Fruit fly (Drosophila melanogaster) whole organism, embryonic: ENCODE data around the gene CG43060.

Experiments used
- Adf1 ChIP-seq: fragments of 200-800 bp; sonication (Bioruptor generic); IDR thresholded peaks from 2 replicates; pipeline ENCODE4 v1.3.6; 2022; ENCODE audit warnings: missing biosample characterization, missing genetic modification characterization
- Bdp1 ChIP-seq: fragments of 200-800 bp; sonication (Bioruptor generic); optimal IDR thresholded peaks from 3 replicates; lab custom pipeline; 2016; ENCODE audit warnings: missing biosample characterization, missing genetic modification characterization
- CG10274 ChIP-seq: fragments of 200-800 bp; sonication (Bioruptor generic); optimal IDR thresholded peaks from 3 replicates; lab custom pipeline; 2017; ENCODE audit warnings: missing biosample characterization, mild to moderate bottlenecking, missing genetic modification characterization
- CG11247 ChIP-seq: fragments of 200-800 bp; sonication (Bioruptor generic); IDR thresholded peaks from 2 replicates; pipeline ENCODE4 v1.3.6; 2022; ENCODE audit warnings: missing biosample characterization, missing genetic modification characterization
- CG12104 ChIP-seq: fragments of 200-800 bp; sonication (Bioruptor generic); optimal IDR thresholded peaks from 3 replicates; lab custom pipeline; 2016; ENCODE audit warnings: missing biosample characterization, missing genetic modification characterization
- CG12219 ChIP-seq: fragments of 200-800 bp; sonication (Bioruptor generic); optimal IDR thresholded peaks from 3 replicates; lab custom pipeline; 2018; ENCODE audit warnings: missing biosample characterization, mild to moderate bottlenecking, missing genetic modification characterization
- CG15696 ChIP-seq: fragments of 200-800 bp; sonication (Bioruptor generic); optimal IDR thresholded peaks from 2 replicates; lab custom pipeline; 2019; ENCODE audit warnings: missing biosample characterization, mild to moderate bottlenecking, missing genetic modification characterization, moderate library complexity
- CG2120 ChIP-seq: fragments of 200-800 bp; sonication (Bioruptor generic); optimal IDR thresholded peaks from 3 replicates; lab custom pipeline; 2016; ENCODE audit warnings: missing biosample characterization, missing genetic modification characterization
- CG2202 ChIP-seq: fragments of 200-800 bp; sonication (Bioruptor generic); optimal IDR thresholded peaks from 2 replicates; lab custom pipeline; 2018; ENCODE audit warnings: missing biosample characterization, mild to moderate bottlenecking, missing genetic modification characterization
- CG30020 ChIP-seq: fragments of 200-800 bp; optimal IDR thresholded peaks from 2 replicates; lab custom pipeline; 2019; ENCODE audit warnings: missing biosample characterization, mild to moderate bottlenecking, missing genetic modification characterization, moderate library complexity
- CG3726 ChIP-seq: fragments of 200-800 bp; sonication (Bioruptor generic); IDR thresholded peaks from 3 replicates; pipeline ENCODE4, ENCODE4 v1.3.6; 2022; ENCODE audit warnings: missing biosample characterization, missing genetic modification characterization
- CG4854 ChIP-seq: fragments of 200-800 bp; sonication (Bioruptor generic); optimal IDR thresholded peaks from 2 replicates; lab custom pipeline; 2016; ENCODE audit warnings: missing biosample characterization, missing genetic modification characterization, inconsistent platforms
- CG6254 ChIP-seq: fragments of 200-800 bp; sonication (Bioruptor generic); optimal IDR thresholded peaks from 3 replicates; lab custom pipeline; 2017; ENCODE audit warnings: mild to moderate bottlenecking, missing biosample characterization, missing genetic modification reagents, missing genetic modification characterization
- CG9727 ChIP-seq: fragments of 200-800 bp; sonication (Bioruptor generic); optimal IDR thresholded peaks from 3 replicates; lab custom pipeline; 2017; ENCODE audit warnings: missing biosample characterization, mild to moderate bottlenecking, missing genetic modification characterization
- CoRest ChIP-seq: fragments of 200-800 bp; sonication (Bioruptor generic); optimal IDR thresholded peaks from 3 replicates; lab custom pipeline; 2018; ENCODE audit warnings: missing biosample characterization, mild to moderate bottlenecking, missing genetic modification characterization, moderate library complexity
- Dad ChIP-seq: fragments of 200-800 bp; sonication (Bioruptor generic); optimal IDR thresholded peaks from 3 replicates; lab custom pipeline; 2016; ENCODE audit warnings: missing biosample characterization, missing genetic modification characterization
- Dbx ChIP-seq: fragments of 200-800 bp; sonication (Bioruptor generic); IDR thresholded peaks from 3 replicates; pipeline ENCODE4 v1.3.6; 2022; ENCODE audit warnings: missing biosample characterization, missing genetic modification characterization
- E2f2 ChIP-seq: fragments of 200-800 bp; sonication (Bioruptor generic); IDR thresholded peaks from 2 replicates; pipeline ENCODE4 v1.3.6; 2022; ENCODE audit warnings: missing biosample characterization, missing genetic modification characterization
- Eip74EF ChIP-seq, 2 experiments: fragments of 200-800 bp in 1 of 2; fragments of >200 bp in 1 of 2; sonication (Bioruptor generic) in 1 of 2; optimal IDR thresholded peaks; 2 replicates each; lab custom pipeline; 2017 to 2019; ENCODE audit warnings: missing biosample characterization in 2 of 2, missing genetic modification characterization in 2 of 2, mild to moderate bottlenecking in 1 of 2, moderate library complexity in 1 of 2
- Ets97D ChIP-seq: fragments of 200-800 bp; sonication (Bioruptor generic); optimal IDR thresholded peaks from 3 replicates; lab custom pipeline; 2016; ENCODE audit warnings: missing biosample characterization, missing genetic modification characterization
- Fer3 ChIP-seq: fragments of 200-800 bp; sonication (Bioruptor generic); optimal IDR thresholded peaks from 2 replicates; lab custom pipeline; 2018; ENCODE audit warnings: missing biosample characterization, mild to moderate bottlenecking, missing genetic modification characterization, moderate library complexity
- Gug ChIP-seq: fragments of 200-800 bp; sonication (Bioruptor generic); IDR thresholded peaks from 4 replicates; pipeline ENCODE4 v1.3.6; 2022; ENCODE audit warnings: missing biosample characterization, missing genetic modification characterization
- Myb ChIP-seq: fragments of 200-800 bp; sonication (Bioruptor generic); optimal IDR thresholded peaks from 2 replicates; lab custom pipeline; 2016; ENCODE audit warnings: missing biosample characterization, missing genetic modification characterization
- NFAT ChIP-seq: fragments of 200-800 bp; sonication (Bioruptor generic); IDR thresholded peaks from 2 replicates; pipeline ENCODE4 v1.3.6; 2022; ENCODE audit warnings: missing biosample characterization, missing genetic modification characterization
- Neu2 ChIP-seq: fragments of 200-800 bp; sonication (Bioruptor generic); optimal IDR thresholded peaks from 3 replicates; lab custom pipeline; 2016; ENCODE audit warnings: missing biosample characterization, missing genetic modification characterization, borderline replicate concordance
- Oli ChIP-seq: fragments of 200-800 bp; sonication (Bioruptor generic); optimal IDR thresholded peaks from 2 replicates; lab custom pipeline; 2018; ENCODE audit warnings: missing biosample characterization, mild to moderate bottlenecking, missing genetic modification characterization, moderate library complexity
- Ravus ChIP-seq: fragments of 200-800 bp; sonication (Bioruptor generic); IDR thresholded peaks from 2 replicates; pipeline ENCODE4 v1.3.6; 2022; ENCODE audit warnings: missing biosample characterization, missing genetic modification characterization
- YL-1 ChIP-seq: fragments of 200-800 bp; sonication (Bioruptor generic); optimal IDR thresholded peaks from 3 replicates; lab custom pipeline; 2017; ENCODE audit warnings: missing biosample characterization, mild to moderate bottlenecking, missing genetic modification characterization
- bbx ChIP-seq: fragments of 200-800 bp; sonication (Bioruptor generic); IDR thresholded peaks from 2 replicates; pipeline ENCODE4 v1.3.6; 2022; ENCODE audit warnings: missing biosample characterization, missing genetic modification characterization; ENCODE audit not compliant: partially characterized antibody
- cato ChIP-seq: fragments of 200-800 bp; sonication (Bioruptor generic); optimal IDR thresholded peaks from 2 replicates; lab custom pipeline; 2016; ENCODE audit warnings: missing biosample characterization, missing genetic modification characterization, borderline replicate concordance
- chm ChIP-seq: fragments of 200-800 bp; sonication (Bioruptor generic); IDR thresholded peaks from 2 replicates; pipeline ENCODE4 v1.3.6; 2022; ENCODE audit warnings: missing biosample characterization, missing genetic modification characterization
- dmrt11E ChIP-seq: fragments of 200-800 bp; sonication (Bioruptor generic); optimal IDR thresholded peaks from 3 replicates; lab custom pipeline; 2018; ENCODE audit warnings: missing biosample characterization, mild to moderate bottlenecking, missing genetic modification characterization, moderate library complexity
- dpn ChIP-seq, 2 experiments: fragments of 200-800 bp; sonication (Bioruptor generic); optimal IDR thresholded peaks; 3 replicates each; lab custom pipeline; 2016; ENCODE audit warnings: missing biosample characterization in 2 of 2, missing genetic modification characterization in 2 of 2
- grn ChIP-seq: fragments of 200-800 bp; sonication (Bioruptor generic); optimal IDR thresholded peaks from 3 replicates; lab custom pipeline; 2017; ENCODE audit warnings: missing biosample characterization, missing genetic modification characterization
- gsb-n ChIP-seq: fragments of 200-800 bp; sonication (Bioruptor generic); optimal IDR thresholded peaks from 3 replicates; lab custom pipeline; 2018; ENCODE audit warnings: missing biosample characterization, mild to moderate bottlenecking, missing genetic modification characterization
- gt ChIP-seq: fragments of 200-800 bp; sonication (Bioruptor generic); IDR thresholded peaks from 2 replicates; pipeline ENCODE4 v1.3.6; 2022; ENCODE audit warnings: missing biosample characterization, missing genetic modification characterization
- h ChIP-seq: fragments of >200 bp; optimal IDR thresholded peaks from 2 replicates; lab custom pipeline; 2017
- kni ChIP-seq: fragments of 200-800 bp; sonication (Bioruptor generic); optimal IDR thresholded peaks from 3 replicates; lab custom pipeline; 2017; ENCODE audit warnings: mild to moderate bottlenecking, missing biosample characterization, missing genetic modification reagents, missing genetic modification characterization
- lab ChIP-seq: fragments of 200-800 bp; sonication (Bioruptor generic); optimal IDR thresholded peaks from 3 replicates; lab custom pipeline; 2017; ENCODE audit warnings: missing biosample characterization, missing genetic modification characterization, mild to moderate bottlenecking, moderate library complexity, missing genetic modification reagents
- lbe ChIP-seq: fragments of 200-800 bp; sonication (Bioruptor generic); optimal IDR thresholded peaks from 2 replicates; lab custom pipeline; 2016; ENCODE audit warnings: missing biosample characterization, mild to moderate bottlenecking, missing genetic modification characterization
- maf-S ChIP-seq: fragments of 200-800 bp; sonication (Bioruptor generic); optimal IDR thresholded peaks from 2 replicates; lab custom pipeline; 2016; ENCODE audit warnings: missing biosample characterization, missing genetic modification characterization
- pan ChIP-seq, 4 experiments: fragments of >200 bp in 3 of 4; fragments of 200-800 bp in 1 of 4; sonication (Bioruptor generic) in 1 of 4; optimal IDR thresholded peaks in 3 of 4; IDR thresholded peaks in 1 of 4; 2 replicates each; pipeline versions ENCODE4 v1.3.6 to Lab custom; 2017 to 2022; ENCODE audit warnings: missing biosample characterization in 2 of 4, missing genetic modification characterization in 2 of 4, mixed read lengths in 1 of 4
- pros ChIP-seq: fragments of 200-800 bp; sonication (Bioruptor generic); optimal IDR thresholded peaks from 3 replicates; lab custom pipeline; 2019; ENCODE audit warnings: missing biosample characterization, mild to moderate bottlenecking, missing genetic modification characterization, moderate library complexity
- ro ChIP-seq: fragments of 200-800 bp; sonication (Bioruptor generic); IDR thresholded peaks from 2 replicates; pipeline ENCODE4 v1.3.6; 2022; ENCODE audit warnings: missing biosample characterization, missing genetic modification characterization
- sd ChIP-seq: fragments of 200-800 bp; sonication (Bioruptor generic); optimal IDR thresholded peaks from 3 replicates; lab custom pipeline; 2018; ENCODE audit warnings: missing biosample characterization, mild to moderate bottlenecking, missing genetic modification characterization, moderate library complexity
- sima ChIP-seq: fragments of 200-800 bp; sonication (Bioruptor generic); optimal IDR thresholded peaks from 2 replicates; lab custom pipeline; 2016; ENCODE audit warnings: missing biosample characterization, missing genetic modification characterization
- slp2 ChIP-seq: fragments of 200-800 bp; sonication (Bioruptor generic); optimal IDR thresholded peaks from 2 replicates; lab custom pipeline; 2016; ENCODE audit warnings: missing biosample characterization, missing genetic modification characterization
- tll ChIP-seq, 2 experiments: fragments of 200-800 bp in 1 of 2; fragments of >200 bp in 1 of 2; sonication (Bioruptor generic) in 1 of 2; optimal IDR thresholded peaks; 2 replicates each; lab custom pipeline; 2017 to 2019; ENCODE audit warnings: missing biosample characterization in 2 of 2, missing genetic modification characterization in 2 of 2, mild to moderate bottlenecking in 1 of 2, moderate library complexity in 1 of 2
- zen2 ChIP-seq: fragments of 200-800 bp; sonication (Bioruptor generic); IDR thresholded peaks from 3 replicates; pipeline ENCODE4 v1.3.6; 2022; ENCODE audit warnings: missing biosample characterization, missing genetic modification characterization; ENCODE audit not compliant: partially characterized antibody

Gene CG43060

dm6 chr3R:8001074-8001669 is 39.9 kb upstream of the CG43060 start, which contains the start of the genes Kmn2 and CG2698 (continued):
- TF ChIP-seq gsb-n (tag; lab: Kevin White, UChicago) = peak; percentile 94
- TF ChIP-seq maf-S (GFP tag; lab: Kevin White, UChicago) = peak; percentile 82
- TF ChIP-seq CG2202 = peak; percentile 88
- TF ChIP-seq E2f2 = peak; percentile 92
- peak; percentile 81 for TF ChIP-seq sd
- TF ChIP-seq pros (GFP tag; lab: Kevin White, UChicago) = peak; percentile 12
- TF ChIP-seq cato (GFP tag; lab: Kevin White, UChicago) = peak; percentile 91
- TF ChIP-seq CG9727 = peak; percentile 96
- TF ChIP-seq Fer3 = peak; percentile 96
- peak in 1 of 2 experiments; percentile 90 for TF ChIP-seq Eip74EF (GFP tag; optimal IDR thresholded peaks at IDR 0.05; lab: Kevin White, UChicago)
- peak; percentile 53 for TF ChIP-seq grn (GFP tag; lab: Kevin White, UChicago)
- peak; percentile 5 for TF ChIP-seq sima (GFP tag; lab: Kevin White, UChicago)
- peak; percentile 94 for TF ChIP-seq CG3726 (GFP tag; lab: Robert Waterston, UW)
- peak; percentile 84 for TF ChIP-seq CG4854
- TF ChIP-seq CG15696 (tag; lab: Kevin White, UChicago) = peak; percentile 89
- TF ChIP-seq Ravus (GFP tag; lab: Robert Waterston, UW) = peak; percentile 94
- peak; percentile 74 for TF ChIP-seq Bdp1 (GFP tag; lab: Kevin White, UChicago)
- TF ChIP-seq dmrt11E (tag; lab: Kevin White, UChicago) = peak; percentile 94
- TF ChIP-seq pan (optimal IDR thresholded peaks at IDR 0.05; lab: Kevin White, UChicago) = no peak
- TF ChIP-seq pan (GFP tag; optimal IDR thresholded peaks at IDR 0.05 in 1 of 2, IDR thresholded peaks at IDR 0.05 in 1 of 2) = peak in 1 of 2 experiments; percentile 98
- TF ChIP-seq CG10274 (GFP tag; lab: Kevin White, UChicago) = peak; percentile 68
- peak; percentile 97 for TF ChIP-seq Gug
- peak; percentile 92 for TF ChIP-seq CG6254 (GFP tag; lab: Kevin White, UChicago)
- peak; percentile 95 for TF ChIP-seq Oli (tag; lab: Kevin White, UChicago)
- peak; percentile 98 for TF ChIP-seq Dbx
- peak; percentile 94 for TF ChIP-seq YL-1
- TF ChIP-seq CG2120 = peak; percentile 95
- peak; percentile 97 for TF ChIP-seq lab (GFP tag; lab: Kevin White, UChicago)
- TF ChIP-seq CG30020 (tag; lab: Kevin White, UChicago) = peak; percentile 79
- peak; percentile 92 for TF ChIP-seq CG12104
- TF ChIP-seq zen2 (GFP tag; lab: Robert Waterston, UW) = no peak; the same call in 2 of the 3 replicates
- TF ChIP-seq NFAT (GFP tag; lab: Robert Waterston, UW) = peak; percentile 96
- peak; percentile 98 for TF ChIP-seq chm
- TF ChIP-seq Neu2 = no peak
- TF ChIP-seq bbx = peak; percentile 48; the same call in 1 of the 2 replicates
- peak; percentile 83 to 98 for TF ChIP-seq dpn (GFP tag; optimal IDR thresholded peaks at IDR 0.05; lab: Kevin White, UChicago)
- TF ChIP-seq slp2 (GFP tag; lab: Kevin White, UChicago) = peak; percentile 63
- TF ChIP-seq gt (GFP tag; lab: Robert Waterston, UW) = peak; percentile 95
- TF ChIP-seq CoRest = peak; percentile 97
- TF ChIP-seq kni (GFP tag; lab: Kevin White, UChicago) = peak; percentile 87
- peak; percentile 85 for TF ChIP-seq Adf1 (GFP tag; lab: Robert Waterston, UW)
- TF ChIP-seq CG11247 (GFP tag; lab: Robert Waterston, UW) = peak; percentile 98
- peak; percentile 37 to 41 for TF ChIP-seq tll (GFP tag; optimal IDR thresholded peaks at IDR 0.05; lab: Kevin White, UChicago)
- TF ChIP-seq Ets97D (GFP tag; lab: Kevin White, UChicago) = peak; percentile 60
- no peak for TF ChIP-seq h (lab: Kevin White, UChicago)
- peak; percentile 92 for TF ChIP-seq lbe (GFP tag; lab: Kevin White, UChicago)
- TF ChIP-seq ro (GFP tag; lab: Robert Waterston, UW) = peak; percentile 96
- TF ChIP-seq Myb (GFP tag; lab: Kevin White, UChicago) = peak; percentile 59
- peak; percentile 81 for TF ChIP-seq CG12219 (GFP tag; lab: Kevin White, UChicago)
- peak; percentile 71 for TF ChIP-seq Dad (GFP tag; lab: Kevin White, UChicago)
